Fruit fly (Drosophila melanogaster) whole organism, embryonic: Measurements from ENCODE around the gene CG18473.

Experiments used
- Ada2b ChIP-seq: fragments of 200-800 bp; sonication (Bioruptor generic); IDR thresholded peaks from 2 replicates; pipeline ENCODE4 v1.3.6; 2022; ENCODE audit warnings: missing biosample characterization, missing genetic modification characterization
- Antp ChIP-seq: fragments of 200-800 bp; sonication (Bioruptor generic); optimal IDR thresholded peaks from 3 replicates; lab custom pipeline; 2016; ENCODE audit warnings: missing biosample characterization, missing genetic modification characterization
- Atf-2 ChIP-seq: fragments of 200-800 bp; sonication (Bioruptor generic); optimal IDR thresholded peaks from 2 replicates; lab custom pipeline; 2016; ENCODE audit warnings: missing biosample characterization, missing genetic modification characterization
- B-H1 ChIP-seq: fragments of 200-800 bp; sonication (Bioruptor generic); IDR thresholded peaks from 3 replicates; pipeline ENCODE4 v1.3.6; 2022; ENCODE audit warnings: missing biosample characterization, missing genetic modification characterization
- Bteb2 ChIP-seq: fragments of 200-800 bp; sonication (Bioruptor generic); optimal IDR thresholded peaks from 2 replicates; lab custom pipeline; 2016; ENCODE audit warnings: missing biosample characterization, missing genetic modification characterization
- CG1024 ChIP-seq: fragments of 200-800 bp; sonication (Bioruptor generic); IDR thresholded peaks from 2 replicates; pipeline ENCODE4 v1.3.6; 2022; ENCODE audit warnings: missing biosample characterization, missing genetic modification characterization
- CG11456 ChIP-seq: fragments of 200-800 bp; sonication (Bioruptor generic); IDR thresholded peaks from 3 replicates; pipeline ENCODE4 v1.3.6; 2022; ENCODE audit warnings: missing biosample characterization, missing genetic modification characterization
- CG11560 ChIP-seq: fragments of 200-800 bp; sonication (Bioruptor generic); IDR thresholded peaks from 3 replicates; pipeline ENCODE4 v1.3.6; 2022; ENCODE audit warnings: missing biosample characterization, missing genetic modification characterization
- CG13296 ChIP-seq: fragments of 200-800 bp; sonication (Bioruptor generic); optimal IDR thresholded peaks from 3 replicates; lab custom pipeline; 2018; ENCODE audit warnings: missing biosample characterization, mild to moderate bottlenecking, missing genetic modification characterization
- CG14014 ChIP-seq: fragments of 200-800 bp; sonication (Bioruptor generic); IDR thresholded peaks from 2 replicates; pipeline ENCODE4 v1.3.6; 2022; ENCODE audit warnings: missing biosample characterization, missing genetic modification characterization
- CG14710 ChIP-seq: fragments of 200-800 bp; sonication (Bioruptor generic); optimal IDR thresholded peaks from 3 replicates; lab custom pipeline; 2019; ENCODE audit warnings: missing biosample characterization, mild to moderate bottlenecking, missing genetic modification characterization, moderate library complexity
- CG15011 ChIP-seq: fragments of 200-800 bp; sonication (Bioruptor generic); optimal IDR thresholded peaks from 3 replicates; lab custom pipeline; 2018; ENCODE audit warnings: missing biosample characterization, mild to moderate bottlenecking, missing genetic modification characterization
- CG15073 ChIP-seq: fragments of 200-800 bp; sonication (Bioruptor generic); optimal IDR thresholded peaks from 2 replicates; lab custom pipeline; 2016; ENCODE audit warnings: missing biosample characterization, missing genetic modification characterization
- CG1792 ChIP-seq: fragments of 200-800 bp; sonication (Bioruptor generic); optimal IDR thresholded peaks from 2 replicates; lab custom pipeline; 2016; ENCODE audit warnings: missing biosample characterization, missing genetic modification characterization
- CG2129 ChIP-seq: fragments of 200-800 bp; sonication (Bioruptor generic); IDR thresholded peaks from 2 replicates; pipeline ENCODE4 v1.3.6; 2022; ENCODE audit warnings: missing biosample characterization, missing genetic modification characterization; ENCODE audit not compliant: partially characterized antibody
- CG31224 ChIP-seq: fragments of 200-800 bp; sonication (Bioruptor generic); IDR thresholded peaks from 2 replicates; pipeline ENCODE4 v1.3.6; 2022; ENCODE audit warnings: missing biosample characterization, missing genetic modification characterization
- CG3838 ChIP-seq: fragments of 200-800 bp; sonication (Bioruptor generic); optimal IDR thresholded peaks from 3 replicates; lab custom pipeline; 2016; ENCODE audit warnings: missing biosample characterization, missing genetic modification characterization
- CG42726 ChIP-seq: fragments of 200-800 bp; sonication (Bioruptor generic); IDR thresholded peaks from 2 replicates; pipeline ENCODE4 v1.3.6; 2022; ENCODE audit warnings: missing biosample characterization, missing genetic modification characterization; ENCODE audit not compliant: partially characterized antibody
- CG4360 ChIP-seq: fragments of 200-800 bp; sonication (Bioruptor generic); IDR thresholded peaks from 2 replicates; pipeline ENCODE4 v1.3.6; 2022; ENCODE audit warnings: missing biosample characterization, missing genetic modification characterization
- CG6683 ChIP-seq: fragments of 200-800 bp; sonication (Bioruptor generic); optimal IDR thresholded peaks from 2 replicates; lab custom pipeline; 2017; ENCODE audit warnings: missing biosample characterization, mild to moderate bottlenecking, missing genetic modification characterization, missing genetic modification reagents
- CG6813 ChIP-seq: fragments of 200-800 bp; sonication (Bioruptor generic); optimal IDR thresholded peaks from 2 replicates; lab custom pipeline; 2017; ENCODE audit warnings: missing biosample characterization, missing genetic modification characterization, mild to moderate bottlenecking, moderate library complexity, missing genetic modification reagents
- CG6854 ChIP-seq: fragments of 200-800 bp; sonication (Bioruptor generic); optimal IDR thresholded peaks from 3 replicates; lab custom pipeline; 2017; ENCODE audit warnings: missing biosample characterization, mild to moderate bottlenecking, missing genetic modification characterization
- CG7963 ChIP-seq: fragments of 200-800 bp; sonication (Bioruptor generic); IDR thresholded peaks from 3 replicates; pipeline ENCODE4 v1.3.6; 2022; ENCODE audit warnings: missing biosample characterization, missing genetic modification characterization; ENCODE audit not compliant: partially characterized antibody
- CG8478 ChIP-seq: fragments of >200 bp; optimal IDR thresholded peaks from 2 replicates; lab custom pipeline; 2018
- CG9727 ChIP-seq: fragments of 200-800 bp; sonication (Bioruptor generic); optimal IDR thresholded peaks from 3 replicates; lab custom pipeline; 2017; ENCODE audit warnings: missing biosample characterization, mild to moderate bottlenecking, missing genetic modification characterization
- Camta ChIP-seq: fragments of 200-800 bp; sonication (Bioruptor generic); optimal IDR thresholded peaks from 2 replicates; lab custom pipeline; 2016; ENCODE audit warnings: missing biosample characterization, missing genetic modification characterization
- Deaf1 ChIP-seq: fragments of 200-800 bp; optimal IDR thresholded peaks from 3 replicates; lab custom pipeline; 2019; ENCODE audit warnings: missing biosample characterization, mild to moderate bottlenecking, missing genetic modification characterization, moderate library complexity
- ERR ChIP-seq: fragments of 200-800 bp; sonication (Bioruptor generic); optimal IDR thresholded peaks from 2 replicates; lab custom pipeline; 2016; ENCODE audit warnings: missing biosample characterization, missing genetic modification characterization
- Eip74EF ChIP-seq, 2 experiments: fragments of 200-800 bp in 1 of 2; fragments of >200 bp in 1 of 2; sonication (Bioruptor generic) in 1 of 2; optimal IDR thresholded peaks; 2 replicates each; lab custom pipeline; 2017 to 2019; ENCODE audit warnings: missing biosample characterization in 2 of 2, missing genetic modification characterization in 2 of 2, mild to moderate bottlenecking in 1 of 2, moderate library complexity in 1 of 2
- Ets97D ChIP-seq: fragments of 200-800 bp; sonication (Bioruptor generic); optimal IDR thresholded peaks from 3 replicates; lab custom pipeline; 2016; ENCODE audit warnings: missing biosample characterization, missing genetic modification characterization
- Optix ChIP-seq: fragments of 200-800 bp; sonication (Bioruptor generic); IDR thresholded peaks from 3 replicates; pipeline ENCODE4 v1.3.6; 2022; ENCODE audit warnings: missing biosample characterization, missing genetic modification characterization
- Pdp1 ChIP-seq, 2 experiments: fragments of 200-800 bp; sonication (Bioruptor generic); optimal IDR thresholded peaks; 3 replicates each; lab custom pipeline; 2016; ENCODE audit warnings: missing biosample characterization in 2 of 2, missing genetic modification characterization in 2 of 2, mild to moderate bottlenecking in 1 of 2, moderate library complexity in 1 of 2
- Spps ChIP-seq: fragments of 200-800 bp; sonication (Bioruptor generic); optimal IDR thresholded peaks from 2 replicates; lab custom pipeline; 2018; ENCODE audit warnings: missing biosample characterization, mild to moderate bottlenecking, missing genetic modification characterization
- ap ChIP-seq: fragments of 200-800 bp; sonication (Bioruptor generic); IDR thresholded peaks from 2 replicates; pipeline ENCODE4 v1.3.6; 2022; ENCODE audit warnings: missing biosample characterization, missing genetic modification characterization
- bcd ChIP-seq: fragments of 200-800 bp; sonication (Bioruptor generic); optimal IDR thresholded peaks from 2 replicates; lab custom pipeline; 2017; ENCODE audit warnings: missing biosample characterization, mild to moderate bottlenecking, missing genetic modification characterization
- bigmax ChIP-seq: fragments of 200-800 bp; sonication (Bioruptor generic); optimal IDR thresholded peaks from 2 replicates; lab custom pipeline; 2018; ENCODE audit warnings: missing biosample characterization, mild to moderate bottlenecking, missing genetic modification characterization
- crol ChIP-seq: fragments of 200-800 bp; sonication (Bioruptor generic); IDR thresholded peaks from 2 replicates; pipeline ENCODE4 v1.3.6; 2022; ENCODE audit warnings: missing biosample characterization, missing genetic modification characterization
- dan ChIP-seq: fragments of 200-800 bp; sonication (Bioruptor generic); IDR thresholded peaks from 2 replicates; pipeline ENCODE4 v1.3.6; 2022; ENCODE audit warnings: missing biosample characterization, missing genetic modification characterization
- ems ChIP-seq: fragments of 200-800 bp; sonication (Bioruptor generic); optimal IDR thresholded peaks from 3 replicates; lab custom pipeline; 2016; ENCODE audit warnings: missing biosample characterization, missing genetic modification characterization
- fu2 ChIP-seq: fragments of 200-800 bp; sonication (Bioruptor generic); optimal IDR thresholded peaks from 2 replicates; lab custom pipeline; 2016; ENCODE audit warnings: missing biosample characterization, missing genetic modification characterization
- gce ChIP-seq: fragments of 200-800 bp; sonication (Bioruptor generic); IDR thresholded peaks from 3 replicates; pipeline ENCODE4 v1.3.6; 2022; ENCODE audit warnings: missing biosample characterization, missing genetic modification characterization
- her ChIP-seq: fragments of 200-800 bp; sonication (Bioruptor generic); optimal IDR thresholded peaks from 2 replicates; lab custom pipeline; 2016; ENCODE audit warnings: missing biosample characterization, missing genetic modification characterization
- kni ChIP-seq: fragments of 200-800 bp; sonication (Bioruptor generic); optimal IDR thresholded peaks from 3 replicates; lab custom pipeline; 2017; ENCODE audit warnings: mild to moderate bottlenecking, missing biosample characterization, missing genetic modification reagents, missing genetic modification characterization
- mirr ChIP-seq: fragments of 200-800 bp; sonication (Bioruptor generic); optimal IDR thresholded peaks from 3 replicates; lab custom pipeline; 2018; ENCODE audit warnings: missing biosample characterization, mild to moderate bottlenecking, missing genetic modification characterization
- pnt ChIP-seq: fragments of 200-800 bp; sonication (Bioruptor generic); optimal IDR thresholded peaks from 3 replicates; lab custom pipeline; 2016; ENCODE audit warnings: missing biosample characterization, missing genetic modification characterization
- pum ChIP-seq: fragments of 200-800 bp; sonication (Bioruptor generic); optimal IDR thresholded peaks from 2 replicates; lab custom pipeline; 2016; ENCODE audit warnings: missing biosample characterization, missing genetic modification characterization
- scrt ChIP-seq: fragments of 200-800 bp; sonication (Bioruptor generic); optimal IDR thresholded peaks from 2 replicates; lab custom pipeline; 2018; ENCODE audit warnings: missing biosample characterization, mild to moderate bottlenecking, missing genetic modification characterization, moderate library complexity
- sob ChIP-seq: fragments of 200-800 bp; sonication (Bioruptor generic); IDR thresholded peaks from 2 replicates; pipeline ENCODE4 v1.3.6; 2022; ENCODE audit warnings: missing biosample characterization, missing genetic modification characterization
- sr ChIP-seq: fragments of 200-800 bp; sonication (Bioruptor generic); IDR thresholded peaks from 3 replicates; pipeline ENCODE4 v1.3.6; 2022; ENCODE audit warnings: missing biosample characterization, missing genetic modification characterization
- vfl ChIP-seq: fragments of 200-800 bp; sonication (Bioruptor generic); optimal IDR thresholded peaks from 2 replicates; lab custom pipeline; 2016; ENCODE audit warnings: missing biosample characterization, missing genetic modification characterization
- wdn ChIP-seq: fragments of 200-800 bp; sonication (Bioruptor generic); IDR thresholded peaks from 2 replicates; pipeline ENCODE4 v1.3.6; 2022; ENCODE audit warnings: missing biosample characterization, missing genetic modification characterization

CG18473 gene

DNA sequence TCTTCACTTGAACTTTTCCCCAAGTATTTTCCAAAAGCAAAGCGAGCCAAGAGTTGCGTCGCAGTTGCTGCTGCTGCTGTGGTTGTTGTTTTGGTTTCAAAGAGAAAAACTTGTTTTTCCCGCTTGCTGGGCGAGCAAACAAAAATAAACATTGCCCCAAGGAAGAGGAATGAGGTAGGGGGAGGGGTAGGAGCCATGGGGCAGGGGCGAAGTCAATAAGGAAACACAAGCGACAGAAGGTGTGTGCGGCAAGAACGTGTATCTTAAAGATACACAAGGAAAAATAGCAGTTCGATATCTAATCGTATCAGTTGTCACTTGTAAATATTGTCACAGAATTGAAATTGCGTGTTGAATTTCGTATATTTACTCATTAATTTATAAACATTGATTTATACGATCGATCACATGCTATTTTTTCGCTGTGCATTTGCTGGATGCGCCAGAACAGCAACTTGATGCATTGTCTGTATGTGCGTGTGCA is 30.5 kb downstream of the CG18473 start (continued):
- TF ChIP-seq kni (GFP tag; lab: Kevin White, UChicago) (peak; percentile 89), pnt (peak; percentile 46), Ada2b (GFP tag; lab: Robert Waterston, UW) (peak; percentile 31; the same call in 1 of the 2 replicates), bcd (GFP tag; lab: Kevin White, UChicago) (peak; percentile 53), CG4360 (GFP tag; lab: Robert Waterston, UW) (peak; percentile 89), sob (GFP tag; lab: Robert Waterston, UW) (peak; percentile 72), Ets97D (GFP tag; lab: Kevin White, UChicago) (no peak), scrt (GFP tag; lab: Kevin White, UChicago) (peak; percentile 39), CG11560 (tag; lab: Robert Waterston, UW) (no peak), dan (GFP tag; lab: Robert Waterston, UW) (0 out of 2 replicates have a peak, but pooled peaks have one; percentile 6), Camta (GFP tag; lab: Kevin White, UChicago) (peak; percentile 36), sr (no peak; the same call in 2 of the 3 replicates), mirr (GFP tag; lab: Kevin White, UChicago) (peak; percentile 72), CG9727 (peak; percentile 82), Deaf1 (tag; lab: Kevin White, UChicago) (no peak), CG13296 (GFP tag; lab: Kevin White, UChicago) (peak; percentile 55), B-H1 (no peak; the same call in 2 of the 3 replicates), ERR (no peak), CG6683 (GFP tag; lab: Kevin White, UChicago) (peak; percentile 8), Eip74EF (GFP tag; optimal IDR thresholded peaks at IDR 0.05; lab: Kevin White, UChicago) (peak in 1 of 2 experiments; percentile 59), her (GFP tag; lab: Kevin White, UChicago) (no peak), Optix (0 out of 3 replicates have a peak, but pooled peaks have one; percentile 35), CG31224 (GFP tag; lab: Robert Waterston, UW) (peak; percentile 42; the same call in 1 of the 2 replicates), bigmax (GFP tag; lab: Kevin White, UChicago) (no peak), CG14014 (GFP tag; lab: Robert Waterston, UW) (peak; percentile 71), Bteb2 (GFP tag; lab: Kevin White, UChicago) (no peak), pum (GFP tag; lab: Kevin White, UChicago) (peak; percentile 50), CG15073 (GFP tag; lab: Kevin White, UChicago) (peak; percentile 13), CG8478 (lab: Kevin White, UChicago) (no peak), crol (GFP tag; lab: Robert Waterston, UW) (peak; percentile 61), Spps (tag; lab: Kevin White, UChicago) (peak; percentile 87), fu2 (GFP tag; lab: Kevin White, UChicago) (no peak), CG11456 (GFP tag; lab: Robert Waterston, UW) (no peak), Atf-2 (GFP tag; lab: Kevin White, UChicago) (peak; percentile 40), wdn (no peak), CG6813 (GFP tag; lab: Kevin White, UChicago) (peak; percentile 85), CG1792 (GFP tag; lab: Kevin White, UChicago) (no peak), CG7963 (no peak), Antp (GFP tag; lab: Kevin White, UChicago) (peak; percentile 24), CG2129 (GFP tag; lab: Robert Waterston, UW) (no peak), vfl (GFP tag; lab: Kevin White, UChicago) (no peak), Pdp1 (GFP tag; optimal IDR thresholded peaks at IDR 0.05; lab: Kevin White, UChicago) (peak in 1 of 2 experiments; percentile 44), gce (GFP tag; lab: Robert Waterston, UW) (peak; percentile 70; the same call in 2 of the 3 replicates), CG6854 (GFP tag; lab: Kevin White, UChicago) (peak; percentile 13), ems (GFP tag; lab: Kevin White, UChicago) (peak; percentile 37), CG1024 (GFP tag; lab: Robert Waterston, UW) (0 out of 2 replicates have a peak, but pooled peaks have one; percentile 38), CG42726 (GFP tag; lab: Robert Waterston, UW) (no peak), CG14710 (tag; lab: Kevin White, UChicago) (peak; percentile 85), CG15011 (GFP tag; lab: Kevin White, UChicago) (peak; percentile 66), ap (GFP tag; lab: Robert Waterston, UW) (no peak; the same call in 1 of the 2 replicates), CG3838 (GFP tag; lab: Kevin White, UChicago) (peak; percentile 15)
